Worm (Caenorhabditis elegans) whole organism, midembryonic: Measurements from ENCODE around the gene K10C2.8.

Experiments
- T22C8.4 ChIP-seq: fragments of 200-800 bp; sonication (Bioruptor generic); IDR thresholded peaks from 2 replicates; pipeline ENCODE4 v1.3.6; 2022; ENCODE audit warnings: missing genetic modification characterization, missing compliant biosample characterization
- cog-1 ChIP-seq: sonication (generic microtip); optimal IDR thresholded peaks from 2 replicates; lab custom pipeline; 2016; ENCODE audit warnings: missing genetic modification characterization, missing compliant biosample characterization
- flt-1 ChIP-seq: fragments of 200-800 bp; sonication (Bioruptor generic); IDR thresholded peaks from 2 replicates; pipeline ENCODE4 v1.3.6; 2022; ENCODE audit warnings: missing genetic modification characterization, missing compliant biosample characterization
- klf-2 ChIP-seq: fragments of 200-800 bp; sonication (Bioruptor generic); conservative IDR thresholded peaks from 2 replicates; pipeline ENCODE4 v1.3.6; 2022; ENCODE audit warnings: missing genetic modification reagents, missing genetic modification characterization, missing compliant biosample characterization
- med-1 ChIP-seq: sonication (generic microtip); optimal IDR thresholded peaks from 2 replicates; lab custom pipeline; 2017; ENCODE audit warnings: missing genetic modification characterization, mild to moderate bottlenecking, missing compliant biosample characterization, antibody characterized with exemption, missing genetic modification reagents; ENCODE audit not compliant: insufficient read depth
- ref-1 ChIP-seq: fragments of 200-800 bp; sonication (Bioruptor generic); conservative IDR thresholded peaks from 2 replicates; pipeline ENCODE4 v1.3.6; 2022; ENCODE audit warnings: missing genetic modification reagents, missing genetic modification characterization, missing compliant biosample characterization
- ztf-29 ChIP-seq: fragments of 200-800 bp; sonication (Bioruptor generic); IDR thresholded peaks from 2 replicates; pipeline ENCODE4 v1.3.6; 2022; ENCODE audit warnings: missing genetic modification reagents, missing genetic modification characterization, missing compliant biosample characterization

ce11 chrX:6456567-6456966 is 19.1 kb upstream of the K10C2.8 start, which contains the start of gene pept-1:
- TF ChIP-seq T22C8.4 (GFP tag; lab: Robert Waterston, UW) = no peak
- no peak for TF ChIP-seq ref-1
- no peak for TF ChIP-seq med-1 (GFP tag; lab: Kevin White, UChicago)
- no peak for TF ChIP-seq ztf-29
- no peak for TF ChIP-seq flt-1 (GFP tag; lab: Robert Waterston, UW)
- no peak for TF ChIP-seq cog-1 (tag; lab: Kevin White, UChicago)
- TF ChIP-seq klf-2 = no peak
